Worm (Caenorhabditis elegans): ENCODE results near the gene T28A11.18.

Gene T28A11.18

DNA sequence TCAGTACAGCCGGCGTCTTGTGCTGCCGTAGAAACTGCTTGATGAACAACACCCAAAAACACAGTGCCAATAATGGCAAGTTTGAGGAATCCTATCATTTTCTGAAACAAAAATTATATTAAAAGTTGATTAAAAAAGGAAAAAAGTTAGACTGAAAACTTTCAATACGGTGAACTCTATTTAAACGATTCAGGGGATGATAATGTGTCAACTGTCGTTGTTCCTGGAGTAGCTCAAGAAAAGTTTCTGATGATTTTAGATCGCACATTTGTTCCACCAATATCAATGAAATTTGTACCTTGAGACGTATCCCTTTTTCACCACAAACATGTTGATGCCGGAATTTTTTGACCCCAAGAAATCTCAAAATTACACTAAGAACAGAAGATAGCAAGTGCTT, at the start of gene T28A11.18:
TSS of gene T28A11.18 (minus strand) at position 101 of the 400 bp plus-strand sequence.
- TF ChIP-seq blmp-1 (tag; optimal IDR thresholded peaks at IDR 0.05): no peak
- TF ChIP-seq mls-2 (tag; optimal IDR thresholded peaks at IDR 0.05): no peak
- TF ChIP-seq lsy-2 (tag; optimal IDR thresholded peaks at IDR 0.05): no peak
- TF ChIP-seq flh-1 (GFP tag; optimal IDR thresholded peaks at IDR 0.05): no peak
- TF ChIP-seq cnd-1 (tag; optimal IDR thresholded peaks at IDR 0.05): no peak
- TF ChIP-seq unc-62 (GFP tag; optimal IDR thresholded peaks at IDR 0.05): no peak
- TF ChIP-seq lin-32 (GFP tag; optimal IDR thresholded peaks at IDR 0.05): no peak
- TF ChIP-seq mep-1 (tag; optimal IDR thresholded peaks at IDR 0.05): no peak
- TF ChIP-seq ceh-39 (tag; optimal IDR thresholded peaks at IDR 0.05): no peak
- no peak for TF ChIP-seq nhr-28 (tag; optimal IDR thresholded peaks at IDR 0.05)
- no peak for TF ChIP-seq ztf-11 (tag; optimal IDR thresholded peaks at IDR 0.05)
- TF ChIP-seq M03D4.4 (tag; optimal IDR thresholded peaks at IDR 0.05): no peak
- TF ChIP-seq nhr-237 (tag; optimal IDR thresholded peaks at IDR 0.05): no peak
- no peak for TF ChIP-seq ceh-43 (GFP tag; optimal IDR thresholded peaks at IDR 0.05)

DNA sequence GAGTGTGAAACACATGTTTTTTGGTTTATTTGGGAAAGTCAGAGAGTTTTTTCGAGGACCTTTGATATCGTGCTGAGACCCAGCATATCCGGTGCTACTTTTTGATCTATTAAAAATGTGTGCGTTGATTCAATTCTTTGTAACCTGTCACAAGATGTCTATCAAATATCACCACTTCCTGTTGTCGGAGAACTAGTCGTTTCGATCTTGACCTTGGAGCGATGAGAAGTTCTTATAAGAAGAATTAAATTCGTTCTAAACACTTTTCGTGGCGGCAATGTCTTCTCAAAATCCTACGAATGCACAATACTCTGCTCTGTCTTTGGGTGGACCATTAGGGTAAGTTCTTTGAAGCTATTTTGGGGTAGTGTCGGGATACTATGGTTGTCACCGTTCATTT, 48.3 kb upstream of the T28A11.18 start, which contains the start of gene F35F10.1:
TSS of gene F35F10.1 (plus strand) at position 200 of the 400 bp plus-strand sequence.
- no peak for TF ChIP-seq nhr-28 (tag; optimal IDR thresholded peaks at IDR 0.05)
- TF ChIP-seq zip-8 (tag; optimal IDR thresholded peaks at IDR 0.05): no peak
- no peak for TF ChIP-seq mls-2 (tag; optimal IDR thresholded peaks at IDR 0.05)

DNA sequence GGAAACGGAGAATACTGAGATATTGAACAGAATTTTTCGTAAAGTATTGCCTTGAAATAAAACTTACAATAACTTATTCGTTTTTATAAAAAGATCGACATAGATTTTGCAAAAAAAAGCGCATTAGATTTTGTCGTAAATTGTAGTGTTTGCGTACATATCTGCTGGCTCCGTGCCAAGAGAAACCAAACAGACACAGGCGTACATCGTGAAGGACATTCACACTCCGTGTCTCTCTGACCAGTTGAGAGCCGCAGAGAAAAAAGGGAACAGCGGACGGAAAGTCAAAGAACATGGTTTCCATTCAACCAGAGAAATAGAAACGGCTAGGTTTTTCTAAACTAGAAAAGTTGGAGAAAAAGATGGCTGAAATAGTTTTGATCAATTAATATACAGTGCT, 47.5 kb upstream of the T28A11.18 start, which contains the start of gene arrd-19:
TSS of gene arrd-19 (minus strand) at position 209 of the 400 bp plus-strand sequence.
- TF ChIP-seq nhr-237 (tag; optimal IDR thresholded peaks at IDR 0.05) (peak; percentile 19), nhr-12 (tag; optimal IDR thresholded peaks at IDR 0.05) (no peak), unc-39 (tag; optimal IDR thresholded peaks at IDR 0.05) (no peak), ztf-11 (tag; optimal IDR thresholded peaks at IDR 0.05) (no peak), mab-5 (tag; optimal IDR thresholded peaks at IDR 0.05) (no peak), mep-1 (tag; optimal IDR thresholded peaks at IDR 0.05) (peak; percentile 4), elt-1 (tag; optimal IDR thresholded peaks at IDR 0.05; ENCODE audit: borderline replicate concordance, insufficient read depth) (no peak), drap-1 (GFP tag; optimal IDR thresholded peaks at IDR 0.05) (no peak), nhr-76 (tag; optimal IDR thresholded peaks at IDR 0.05) (no peak), hlh-1 (tag; optimal IDR thresholded peaks at IDR 0.05) (peak; percentile 49), ceh-39 (tag; optimal IDR thresholded peaks at IDR 0.05) (no peak)

DNA sequence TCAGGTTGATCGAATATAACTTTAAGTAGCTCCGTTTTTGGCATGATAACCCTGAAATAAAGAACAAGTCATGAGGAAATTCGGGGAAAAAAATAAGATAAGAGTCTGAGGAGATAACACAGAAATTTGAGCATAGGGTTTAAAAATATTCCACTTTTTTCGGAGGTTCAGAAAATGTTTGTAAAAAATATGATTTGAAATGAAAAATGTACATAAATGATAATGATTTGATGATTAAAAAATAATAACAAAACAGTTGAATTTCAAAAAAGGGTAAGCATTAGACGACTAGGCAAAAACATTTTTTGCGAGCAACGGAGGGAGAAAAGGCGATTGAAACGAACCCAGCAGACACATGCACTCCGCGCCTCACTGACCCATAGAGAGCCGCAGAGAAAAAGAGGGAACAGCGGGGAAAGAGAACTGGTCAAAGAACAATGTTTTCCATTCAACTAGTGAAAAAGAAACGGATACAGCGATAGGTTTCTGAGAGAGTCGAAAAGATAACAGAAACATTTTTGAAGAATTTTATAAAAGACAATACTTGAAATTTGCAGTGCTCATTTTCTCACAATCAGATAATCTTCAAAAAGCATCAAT, 44.3 kb upstream of the T28A11.18 start, which contains the start of gene arrd-18:
TSS of gene arrd-18 (minus strand) at position 51 of the 600 bp plus-strand sequence.
- TF ChIP-seq hlh-1 (tag; optimal IDR thresholded peaks at IDR 0.05) (peak; percentile 3), nhr-2 (tag; optimal IDR thresholded peaks at IDR 0.05) (no peak), ces-1 (GFP tag; optimal IDR thresholded peaks at IDR 0.05) (peak; percentile 10), mls-2 (tag; optimal IDR thresholded peaks at IDR 0.05) (no peak), nhr-237 (tag; optimal IDR thresholded peaks at IDR 0.05) (no peak)

DNA sequence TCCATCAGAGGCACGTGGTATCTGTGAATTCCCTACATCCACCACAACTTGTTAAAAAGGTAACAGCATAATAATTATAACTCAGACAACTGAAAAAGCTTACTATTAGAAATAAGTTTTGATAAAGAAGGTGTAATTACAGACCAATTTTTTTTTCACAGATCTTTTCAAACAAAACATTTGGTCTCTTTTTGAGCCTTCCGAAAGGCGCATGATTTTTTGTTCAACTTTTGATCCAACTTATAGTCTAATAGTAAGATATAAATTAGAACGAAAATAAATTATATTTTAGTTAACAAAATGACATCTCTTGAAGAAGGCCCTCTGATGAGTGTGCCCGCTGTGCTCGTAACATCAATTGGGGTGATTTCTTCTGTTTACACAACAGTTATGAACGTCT, 40.3 kb upstream of the T28A11.18 start, which contains the start of gene srbc-3:
TSS of gene srbc-3 (plus strand) at position 301 of the 400 bp plus-strand sequence.
- TF ChIP-seq elt-3 (tag; optimal IDR thresholded peaks at IDR 0.05) (no peak), bed-3 (GFP tag; optimal IDR thresholded peaks at IDR 0.05) (no peak), pha-4 (tag; optimal IDR thresholded peaks at IDR 0.05) (no peak), ham-2 (GFP tag; optimal IDR thresholded peaks at IDR 0.05) (no peak), unc-39 (tag; optimal IDR thresholded peaks at IDR 0.05) (no peak), nhr-76 (tag; optimal IDR thresholded peaks at IDR 0.05) (no peak), elt-1 (tag; optimal IDR thresholded peaks at IDR 0.05; ENCODE audit: borderline replicate concordance, insufficient read depth) (no peak), ces-1 (GFP tag; optimal IDR thresholded peaks at IDR 0.05) (no peak), zip-8 (tag; optimal IDR thresholded peaks at IDR 0.05) (no peak), ceh-39 (tag; optimal IDR thresholded peaks at IDR 0.05) (no peak), nhr-28 (tag; optimal IDR thresholded peaks at IDR 0.05) (no peak), drap-1 (GFP tag; optimal IDR thresholded peaks at IDR 0.05) (no peak), unc-120 (tag; optimal IDR thresholded peaks at IDR 0.05; ENCODE audit: poor library complexity, severe bottlenecking) (no peak)

DNA sequence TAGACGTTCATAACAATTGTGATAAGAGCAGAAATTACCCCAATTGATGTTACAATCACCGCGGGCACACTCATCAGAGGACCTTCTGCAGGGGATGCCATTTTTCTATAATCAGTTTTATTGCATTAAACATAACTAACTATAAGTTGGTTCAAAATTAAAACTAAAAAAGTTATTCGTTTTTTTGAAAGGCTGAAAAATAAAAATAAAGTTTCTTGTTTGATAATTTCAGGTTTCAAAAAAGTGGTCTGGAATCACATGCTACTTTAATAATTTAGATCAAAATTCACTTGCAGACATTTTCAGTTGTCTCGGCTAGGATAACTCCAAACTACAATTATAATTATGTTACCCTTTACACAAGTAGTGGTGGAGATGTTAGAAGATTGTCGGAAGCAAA, 34.0 kb upstream of the T28A11.18 start, which contains the start of gene srbc-1:
TSS of gene srbc-1 (minus strand) at position 101 of the 400 bp plus-strand sequence.
- TF ChIP-seq lsy-2 (tag; optimal IDR thresholded peaks at IDR 0.05): no peak
- TF ChIP-seq nhr-237 (tag; optimal IDR thresholded peaks at IDR 0.05): no peak
- TF ChIP-seq bed-3 (GFP tag; optimal IDR thresholded peaks at IDR 0.05): no peak
